Worm (Caenorhabditis elegans) whole organism, L2 larva: ENCODE results near the gene glr-7.
A peak's percentile ranks its signal among the peaks of the same experiment; 100 is the strongest.

ENCODE experiments used
- C34F6.9 ChIP-seq: fragments of 150-350 bp; optimal IDR thresholded peaks from 2 replicates; lab custom pipeline; 2014; ENCODE audit warnings: missing biosample characterization, missing genetic modification characterization
- F13H6.1 ChIP-seq: sonication (generic microtip); optimal IDR thresholded peaks from 2 replicates; lab custom pipeline; 2016; ENCODE audit warnings: missing genetic modification characterization, missing compliant biosample characterization
- R02D3.7 ChIP-seq: fragments of 150-350 bp; optimal IDR thresholded peaks from 2 replicates; lab custom pipeline; 2014; ENCODE audit warnings: missing biosample characterization, missing genetic modification characterization
- ama-1 ChIP-seq: fragments of 150-350 bp; optimal IDR thresholded peaks from 2 replicates; lab custom pipeline; 2018; ENCODE audit warnings: inconsistent platforms
- blmp-1 ChIP-seq: sonication (generic microtip); optimal IDR thresholded peaks from 2 replicates; lab custom pipeline; 2017; ENCODE audit warnings: missing genetic modification characterization, mild to moderate bottlenecking, missing compliant biosample characterization, antibody characterized with exemption, moderate library complexity; ENCODE audit not compliant: insufficient read depth
- ceh-82 ChIP-seq: fragments of 150-350 bp; optimal IDR thresholded peaks from 2 replicates; lab custom pipeline; 2014; ENCODE audit warnings: missing biosample characterization, missing genetic modification characterization
- crh-2 ChIP-seq: sonication (generic microtip); optimal IDR thresholded peaks from 2 replicates; lab custom pipeline; 2017; ENCODE audit warnings: missing biosample characterization, missing genetic modification characterization
- dmd-4 ChIP-seq: sonication (generic microtip); optimal IDR thresholded peaks from 2 replicates; lab custom pipeline; 2017; ENCODE audit warnings: missing biosample characterization, missing genetic modification characterization
- egl-27 ChIP-seq: sonication (generic microtip); optimal IDR thresholded peaks from 3 replicates; lab custom pipeline; 2017; ENCODE audit warnings: missing biosample characterization, missing genetic modification reagents, missing genetic modification characterization
- elt-1 ChIP-seq: fragments of 150-350 bp; optimal IDR thresholded peaks from 2 replicates; lab custom pipeline; 2014; ENCODE audit warnings: missing biosample characterization, missing genetic modification characterization
- fos-1 ChIP-seq: fragments of 150-350 bp; optimal IDR thresholded peaks from 2 replicates; lab custom pipeline; 2014; ENCODE audit warnings: missing biosample characterization, missing genetic modification characterization
- gmeb-1 ChIP-seq: fragments of 150-350 bp; optimal IDR thresholded peaks from 2 replicates; lab custom pipeline; 2014; ENCODE audit warnings: missing biosample characterization, missing genetic modification characterization
- lin-11 ChIP-seq: fragments of 150-350 bp; sonication (generic microtip); optimal IDR thresholded peaks from 2 replicates; lab custom pipeline; 2014; ENCODE audit warnings: missing biosample characterization, missing genetic modification characterization, inconsistent platforms, mixed read lengths
- lin-13 ChIP-seq: fragments of 150-350 bp; optimal IDR thresholded peaks from 2 replicates; lab custom pipeline; 2014; ENCODE audit warnings: missing biosample characterization, missing genetic modification reagents, missing genetic modification characterization
- lin-39 ChIP-seq: fragments of 150-350 bp; optimal IDR thresholded peaks from 2 replicates; lab custom pipeline; 2014; ENCODE audit warnings: missing biosample characterization, missing genetic modification reagents, missing genetic modification characterization
- lsy-2 ChIP-seq, 2 experiments: fragments of 150-350 bp in 1 of 2; sonication (generic microtip) in 1 of 2; optimal IDR thresholded peaks; 2 replicates each; lab custom pipeline; 2014 to 2017; ENCODE audit warnings: missing biosample characterization in 2 of 2, missing genetic modification characterization in 2 of 2
- mbf-1 ChIP-seq: sonication (generic microtip); optimal IDR thresholded peaks from 2 replicates; lab custom pipeline; 2017; ENCODE audit warnings: missing biosample characterization, missing genetic modification characterization
- mdl-1 ChIP-seq, 2 experiments: fragments of 150-350 bp in 1 of 2; sonication (generic microtip) in 1 of 2; optimal IDR thresholded peaks; 2 replicates each; lab custom pipeline; 2017; ENCODE audit warnings: missing biosample characterization in 2 of 2, missing genetic modification characterization in 2 of 2
- nhr-10 ChIP-seq: sonication (generic microtip); optimal IDR thresholded peaks from 2 replicates; lab custom pipeline; 2017; ENCODE audit warnings: missing biosample characterization, missing genetic modification characterization
- nhr-11 ChIP-seq: fragments of 150-350 bp; optimal IDR thresholded peaks from 2 replicates; lab custom pipeline; 2014; ENCODE audit warnings: missing biosample characterization, missing genetic modification characterization
- nhr-129 ChIP-seq: fragments of 150-350 bp; optimal IDR thresholded peaks from 2 replicates; lab custom pipeline; 2014; ENCODE audit warnings: missing biosample characterization, missing genetic modification characterization
- nhr-21 ChIP-seq: fragments of 150-350 bp; optimal IDR thresholded peaks from 2 replicates; lab custom pipeline; 2014; ENCODE audit warnings: missing biosample characterization, missing genetic modification characterization
- nhr-23 ChIP-seq: fragments of 150-350 bp; optimal IDR thresholded peaks from 2 replicates; lab custom pipeline; 2014; ENCODE audit warnings: missing biosample characterization, missing genetic modification reagents, missing genetic modification characterization
- nhr-25 ChIP-seq: fragments of 150-350 bp; sonication (generic microtip); optimal IDR thresholded peaks from 3 replicates; lab custom pipeline; 2014; ENCODE audit warnings: missing biosample characterization, missing genetic modification characterization
- peb-1 ChIP-seq: fragments of 150-350 bp; optimal IDR thresholded peaks from 2 replicates; lab custom pipeline; 2014; ENCODE audit warnings: missing biosample characterization, missing genetic modification characterization
- skn-1 ChIP-seq: sonication (generic microtip); optimal IDR thresholded peaks from 2 replicates; lab custom pipeline; 2017; ENCODE audit warnings: missing biosample characterization, missing genetic modification characterization
- sma-3 ChIP-seq: sonication (generic microtip); optimal IDR thresholded peaks from 2 replicates; lab custom pipeline; 2016; ENCODE audit warnings: missing genetic modification reagents, missing genetic modification characterization, missing compliant biosample characterization
- sma-9 ChIP-seq, 2 experiments: fragments of 150-350 bp in 1 of 2; sonication (generic microtip) in 1 of 2; optimal IDR thresholded peaks; 2 replicates each; lab custom pipeline; 2014 to 2016; ENCODE audit warnings: missing genetic modification characterization in 2 of 2, mild to moderate bottlenecking in 1 of 2, missing biosample characterization in 1 of 2, missing compliant biosample characterization in 1 of 2, missing genetic modification reagents in 1 of 2, moderate library complexity in 1 of 2
- snpc-4 ChIP-seq: fragments of 150-350 bp; optimal IDR thresholded peaks from 2 replicates; lab custom pipeline; 2014; ENCODE audit warnings: missing biosample characterization, missing genetic modification characterization
- unc-39 ChIP-seq: fragments of 150-350 bp; optimal IDR thresholded peaks from 2 replicates; lab custom pipeline; 2014; ENCODE audit warnings: missing biosample characterization, missing genetic modification characterization
- unc-62 ChIP-seq: fragments of 150-350 bp; optimal IDR thresholded peaks from 2 replicates; lab custom pipeline; 2014; ENCODE audit warnings: missing biosample characterization, missing genetic modification reagents, missing genetic modification characterization
- zag-1 ChIP-seq: fragments of 150-350 bp; optimal IDR thresholded peaks from 2 replicates; lab custom pipeline; 2014; ENCODE audit warnings: missing biosample characterization, missing genetic modification characterization
- ztf-1 ChIP-seq: fragments of 200-800 bp; sonication (Bioruptor generic); conservative IDR thresholded peaks from 2 replicates; pipeline ENCODE4 v1.3.6; 2022; ENCODE audit warnings: missing genetic modification characterization, missing compliant biosample characterization
- ztf-11 ChIP-seq: sonication (generic microtip); optimal IDR thresholded peaks from 2 replicates; lab custom pipeline; 2017; ENCODE audit warnings: missing biosample characterization, missing genetic modification characterization

glr-7 gene

ce11 chrX:2381282-2381681 lies 38.4 kb downstream of the glr-7 start, which contains the start of gene F47G3.4:
TSS of gene F47G3.4 (plus strand) at chrX:2381582.
- no peak for TF ChIP-seq ztf-1 (GFP tag; lab: Robert Waterston, UW)
- TF ChIP-seq nhr-21: no peak
- no peak for TF ChIP-seq nhr-25 (tag; lab: Kevin White, UChicago)

ce11 chrX:2380818-2381217 lies 38.9 kb downstream of the glr-7 start:
- TF ChIP-seq snpc-4: no peak
- peak; percentile 43 for TF ChIP-seq nhr-129 (tag; lab: Kevin White, UChicago)
- TF ChIP-seq nhr-25 (tag; lab: Kevin White, UChicago): peak; percentile 9

ce11 chrX:2375300-2376035 lies 44.2 kb downstream of the glr-7 start, which contains the start of gene F47G3.3:
TSS of gene F47G3.3 (plus strand) at chrX:2375985.
- TF ChIP-seq blmp-1 (tag; lab: Kevin White, UChicago): peak; percentile 48
- TF ChIP-seq sma-9 (GFP tag; optimal IDR thresholded peaks at IDR 0.05; lab: Kevin White, UChicago): no peak
- no peak for TF ChIP-seq sma-9 (tag; optimal IDR thresholded peaks at IDR 0.05; lab: Kevin White, UChicago)

ce11 chrX:2372134-2372533 lies 47.5 kb downstream of the glr-7 start:
- TF ChIP-seq C34F6.9 (tag; lab: Kevin White, UChicago) (no peak), nhr-21 (no peak), lin-13 (GFP tag; lab: Kevin White, UChicago) (no peak), peb-1 (no peak), dmd-4 (tag; lab: Kevin White, UChicago) (no peak), mdl-1 (tag; optimal IDR thresholded peaks at IDR 0.05; lab: Kevin White, UChicago) (no peak), sma-9 (GFP tag; optimal IDR thresholded peaks at IDR 0.05; lab: Kevin White, UChicago) (no peak), sma-9 (tag; optimal IDR thresholded peaks at IDR 0.05; lab: Kevin White, UChicago) (no peak), zag-1 (tag; lab: Kevin White, UChicago) (no peak), ztf-1 (GFP tag; lab: Robert Waterston, UW) (no peak), ztf-11 (tag; lab: Kevin White, UChicago) (no peak), crh-2 (tag; lab: Kevin White, UChicago) (peak; percentile 7), ama-1 (lab: Kevin White, UChicago) (no peak), egl-27 (tag; lab: Kevin White, UChicago) (no peak), sma-3 (GFP tag; lab: Kevin White, UChicago) (no peak), ceh-82 (tag; lab: Kevin White, UChicago) (no peak), fos-1 (tag; lab: Kevin White, UChicago) (peak; percentile 45), lsy-2 (tag; optimal IDR thresholded peaks at IDR 0.05; lab: Kevin White, UChicago) (no peak), nhr-23 (tag; lab: Kevin White, UChicago) (no peak), unc-39 (tag; lab: Kevin White, UChicago) (no peak), skn-1 (no peak), nhr-11 (tag; lab: Kevin White, UChicago) (no peak), nhr-10 (tag; lab: Kevin White, UChicago) (no peak), R02D3.7 (tag; lab: Kevin White, UChicago) (no peak), lin-11 (tag; lab: Kevin White, UChicago) (no peak), unc-62 (GFP tag; lab: Kevin White, UChicago) (no peak), elt-1 (tag; lab: Kevin White, UChicago) (no peak), nhr-129 (tag; lab: Kevin White, UChicago) (peak; percentile 17), snpc-4 (no peak), gmeb-1 (tag; lab: Kevin White, UChicago) (peak; percentile 10), lin-39 (no peak), mbf-1 (tag; lab: Kevin White, UChicago) (no peak)

ce11 chrX:2370655-2371054 lies 49.0 kb downstream of the glr-7 start:
- TF ChIP-seq ceh-82 (tag; lab: Kevin White, UChicago) (no peak), egl-27 (tag; lab: Kevin White, UChicago) (no peak), nhr-21 (no peak), F13H6.1 (no peak), C34F6.9 (tag; lab: Kevin White, UChicago) (no peak), R02D3.7 (tag; lab: Kevin White, UChicago) (no peak), fos-1 (tag; lab: Kevin White, UChicago) (peak; percentile 77), sma-3 (GFP tag; lab: Kevin White, UChicago) (no peak), crh-2 (tag; lab: Kevin White, UChicago) (peak; percentile 61)
